Worm (Caenorhabditis elegans): ENCODE data around the gene F16H6.4.
"Not testable (repeated sequence)": the region's sequence is repeated elsewhere in the genome, so short reads cannot be mapped to it uniquely, and the experiment has no call there.

The F16H6.4 gene

DNA sequence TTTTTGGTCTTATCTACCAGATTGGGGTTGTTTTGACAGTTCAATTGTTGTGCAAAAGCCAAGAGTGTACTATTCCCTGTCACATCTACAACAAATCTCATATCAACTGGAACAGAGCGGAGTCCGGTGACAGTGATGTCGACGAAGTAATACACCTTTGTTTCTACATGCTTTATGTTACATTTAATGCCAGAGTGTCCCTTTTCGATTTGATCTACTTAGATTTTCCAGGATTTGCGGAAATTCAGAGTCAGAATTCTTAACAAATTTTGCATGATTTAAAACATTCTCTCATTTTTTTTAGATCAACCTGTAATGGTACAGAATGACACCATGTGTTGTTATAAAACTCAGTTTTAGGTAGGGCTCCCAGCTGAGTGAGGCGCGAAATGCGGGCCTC is 17.7 kb downstream of the F16H6.4 start, which contains the start of gene F16H6.8:
Gene F16H6.8 (minus strand): TSS at position 101 of the 400 bp plus-strand sequence.
- not testable (repeated sequence) for TF ChIP-seq fos-1, lin-39, nhr-23 (tag; optimal IDR thresholded peaks at IDR 0.05)

DNA sequence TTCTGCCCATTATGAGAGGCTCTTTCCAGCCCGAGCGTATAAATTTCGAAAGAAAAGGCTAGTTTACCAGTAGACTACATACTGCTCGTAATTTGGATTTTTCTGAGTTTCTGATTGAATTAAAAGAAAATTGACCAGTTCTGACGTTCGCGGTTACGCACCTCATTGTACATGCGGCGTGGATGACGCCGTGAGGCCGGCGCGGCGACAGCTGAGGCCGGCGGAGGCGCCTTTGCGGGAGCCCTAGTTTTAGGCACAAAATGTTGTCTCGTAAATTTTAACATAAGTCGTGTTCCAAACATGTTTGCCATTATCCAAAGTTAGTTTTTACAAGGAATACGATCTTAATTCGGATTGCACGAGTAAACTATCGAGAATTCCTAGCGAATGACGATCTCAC is 18.3 kb downstream of the F16H6.4 start, which contains the start of gene F16H6.9:
Gene F16H6.9 (plus strand): TSS at position 301 of the 400 bp plus-strand sequence.
- not testable (repeated sequence) for TF ChIP-seq fos-1, nhr-77, lin-11 (tag; optimal IDR thresholded peaks at IDR 0.05)

ce11 chrV:18224353-18224752 is 25.8 kb downstream of the F16H6.4 start, which contains the start of gene F16H6.10:
F16H6.10 (minus strand) TSS chrV:18224453.
- TF ChIP-seq alr-1 (tag; optimal IDR thresholded peaks at IDR 0.05) (no peak), gmeb-1 (tag; optimal IDR thresholded peaks at IDR 0.05) (no peak), Y55F3AM.14 (GFP tag; optimal IDR thresholded peaks at IDR 0.05) (no peak), nhr-77 (tag; optimal IDR thresholded peaks at IDR 0.05) (no peak), mdl-1 (tag; optimal IDR thresholded peaks at IDR 0.05) (no peak), sem-4 (tag; optimal IDR thresholded peaks at IDR 0.05) (no peak), unc-39 (tag; optimal IDR thresholded peaks at IDR 0.05) (no peak), sma-3 (GFP tag; optimal IDR thresholded peaks at IDR 0.05) (no peak), elt-3 (tag; optimal IDR thresholded peaks at IDR 0.05) (no peak), fos-1 (tag; optimal IDR thresholded peaks at IDR 0.05) (no peak)

ce11 chrV:18235808-18236207 is 37.3 kb downstream of the F16H6.4 start:
- TF ChIP-seq blmp-1 (tag; optimal IDR thresholded peaks at IDR 0.05; ENCODE audit: insufficient read depth) (no peak), crh-2 (tag; optimal IDR thresholded peaks at IDR 0.05) (no peak), ama-1 (optimal IDR thresholded peaks at IDR 0.05) (no peak), nhr-129 (tag; optimal IDR thresholded peaks at IDR 0.05) (no peak), F13H6.1 (tag; optimal IDR thresholded peaks at IDR 0.05) (no peak), mab-5 (tag; optimal IDR thresholded peaks at IDR 0.05) (no peak), C34F6.9 (tag; optimal IDR thresholded peaks at IDR 0.05) (no peak), lin-13 (GFP tag; optimal IDR thresholded peaks at IDR 0.05) (no peak)

DNA sequence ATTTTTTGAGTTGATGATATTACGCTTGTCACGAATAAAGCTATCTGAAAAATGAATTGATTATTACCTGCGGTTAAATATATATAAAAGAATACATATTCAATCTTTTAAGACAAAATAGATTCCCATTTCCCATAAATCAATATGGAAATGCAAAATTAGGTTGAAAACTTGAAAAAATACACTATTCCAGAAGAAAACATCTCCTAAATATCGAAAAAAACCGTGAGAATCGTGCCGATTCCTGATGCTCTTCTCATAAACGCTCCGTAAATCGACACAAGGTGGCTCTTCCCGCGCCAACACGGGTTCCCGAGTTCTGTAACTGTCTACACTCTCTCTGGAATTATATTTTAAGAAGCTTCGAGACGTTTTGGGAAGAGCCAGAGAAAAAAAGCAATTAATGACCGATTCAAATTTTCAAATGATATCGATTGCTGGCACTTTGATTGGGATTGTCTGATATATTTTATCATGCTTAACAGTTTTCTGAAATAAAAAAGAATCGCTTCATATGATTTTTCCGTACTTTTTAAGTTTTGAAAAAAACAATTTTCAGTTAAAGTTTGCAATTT is 38.3 kb downstream of the F16H6.4 start, which contains the start of gene R10E8.3:
Gene R10E8.3 (minus strand): TSS at position 51 of the 575 bp plus-strand sequence.
- TF ChIP-seq F13H6.1 (tag; optimal IDR thresholded peaks at IDR 0.05) (no peak), sem-4 (tag; optimal IDR thresholded peaks at IDR 0.05) (no peak), C34F6.9 (tag; optimal IDR thresholded peaks at IDR 0.05) (no peak), mbf-1 (tag; optimal IDR thresholded peaks at IDR 0.05) (no peak), nhr-25 (tag; optimal IDR thresholded peaks at IDR 0.05) (no peak), sma-9 (GFP tag; optimal IDR thresholded peaks at IDR 0.05) (no peak), sma-9 (tag; optimal IDR thresholded peaks at IDR 0.05) (no peak), peb-1 (tag; optimal IDR thresholded peaks at IDR 0.05) (no peak), elt-1 (tag; optimal IDR thresholded peaks at IDR 0.05) (no peak), skn-1 (tag; optimal IDR thresholded peaks at IDR 0.05) (no peak), dmd-4 (tag; optimal IDR thresholded peaks at IDR 0.05) (no peak), nhr-6 (tag; optimal IDR thresholded peaks at IDR 0.05) (no peak), nhr-10 (tag; optimal IDR thresholded peaks at IDR 0.05) (no peak), ztf-11 (tag; optimal IDR thresholded peaks at IDR 0.05) (no peak), nhr-77 (tag; optimal IDR thresholded peaks at IDR 0.05) (no peak)

DNA sequence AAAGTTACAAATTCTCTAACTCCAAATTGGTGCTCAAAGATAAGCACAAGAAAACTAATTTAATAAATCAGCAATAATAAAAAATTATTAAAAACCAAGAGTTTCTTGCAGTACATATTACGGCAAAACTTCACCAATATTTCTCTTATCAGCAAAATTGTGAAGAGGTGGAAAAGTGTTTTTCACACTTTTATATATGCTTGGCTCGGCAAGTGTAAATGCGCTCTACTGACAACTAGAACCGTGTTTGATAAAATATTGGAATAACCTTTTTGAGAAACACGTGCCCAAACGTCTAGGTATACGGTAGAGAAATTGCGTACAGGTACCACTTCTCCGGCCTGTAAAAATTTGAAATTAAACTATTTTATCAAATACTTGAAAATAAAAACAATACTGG is 42.8 kb downstream of the F16H6.4 start, which contains the start of gene R10E8.8:
Gene R10E8.8 (minus strand): TSS at position 343 of the 400 bp plus-strand sequence.
- TF ChIP-seq gmeb-1 (tag; optimal IDR thresholded peaks at IDR 0.05), result peak; percentile 18
- no peak for TF ChIP-seq sem-4 (tag; optimal IDR thresholded peaks at IDR 0.05)
- peak; percentile 27 for TF ChIP-seq fos-1 (tag; optimal IDR thresholded peaks at IDR 0.05)
- TF ChIP-seq elt-3 (tag; optimal IDR thresholded peaks at IDR 0.05), result no peak
- TF ChIP-seq crh-2 (tag; optimal IDR thresholded peaks at IDR 0.05), result peak; percentile 35
- TF ChIP-seq sma-3 (GFP tag; optimal IDR thresholded peaks at IDR 0.05), result no peak
- no peak for TF ChIP-seq mbf-1 (tag; optimal IDR thresholded peaks at IDR 0.05)
